Worm (Caenorhabditis elegans) whole organism, mixed stage, embryonic: ENCODE results near the gene Y116A8A.6.

Source experiments
- lsy-2 ChIP-seq: fragments of 150-350 bp; optimal IDR thresholded peaks from 2 replicates; lab custom pipeline; 2014; ENCODE audit warnings: missing biosample characterization, missing genetic modification characterization
- zip-8 ChIP-seq: fragments of 150-350 bp; optimal IDR thresholded peaks from 2 replicates; lab custom pipeline; 2014; ENCODE audit warnings: missing biosample characterization, missing genetic modification characterization

Gene Y116A8A.6

DNA sequence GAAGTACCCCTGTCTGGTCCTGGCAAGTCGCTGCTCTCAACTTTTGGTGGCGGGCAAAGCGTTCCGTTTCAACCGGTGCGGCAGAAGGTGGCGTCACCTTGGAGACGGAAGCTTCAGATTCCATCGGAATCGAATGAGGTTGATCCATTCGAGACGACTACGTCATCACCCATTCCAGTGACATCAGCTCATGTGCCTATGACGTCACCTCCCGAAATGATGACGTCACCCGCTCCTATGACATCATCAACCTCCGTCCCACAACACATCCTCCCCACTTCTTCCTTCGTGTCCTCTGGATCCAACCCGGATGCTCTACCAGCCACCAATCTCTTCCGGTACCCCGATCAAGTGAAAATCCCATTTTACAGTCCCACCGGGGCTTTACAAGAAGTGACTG is 51.7 kb downstream of the Y116A8A.6 start:
- TF ChIP-seq lsy-2 (tag; lab: Kevin White, UChicago) (no peak), zip-8 (tag; lab: Kevin White, UChicago) (peak; percentile 99)
